Fruit fly (Drosophila melanogaster): ENCODE measurements around the gene CG18273.

Gene CG18273

dm6 chrX:499589-500041, 12.2 kb upstream of the CG18273 start (continued):
- TF ChIP-seq tna (GFP tag; IDR thresholded peaks at IDR 0.05; ENCODE audit: partially characterized antibody) (no peak), CG4707 (GFP tag; optimal IDR thresholded peaks at IDR 0.05) (peak; percentile 97), danr (GFP tag; IDR thresholded peaks at IDR 0.05) (peak; percentile 60; the same call in 1 of the 2 replicates), CG10959 (GFP tag; IDR thresholded peaks at IDR 0.05) (0 out of 2 replicates have a peak, but pooled peaks have one; percentile 9), gsb (GFP tag; IDR thresholded peaks at IDR 0.05) (peak; percentile 75), Lim3 (GFP tag; IDR thresholded peaks at IDR 0.05) (no peak), CG1233 (GFP tag; optimal IDR thresholded peaks at IDR 0.05) (peak; percentile 84), bcd (GFP tag; optimal IDR thresholded peaks at IDR 0.05) (peak; percentile 83), CG7357 (GFP tag; IDR thresholded peaks at IDR 0.05) (peak; percentile 58; the same call in 1 of the 3 replicates), Dp (GFP tag; optimal IDR thresholded peaks at IDR 0.05) (no peak), ranshi (GFP tag; IDR thresholded peaks at IDR 0.05) (peak; percentile 60), gfzf (GFP tag; optimal IDR thresholded peaks at IDR 0.05) (no peak), Bdp1 (GFP tag; optimal IDR thresholded peaks at IDR 0.05) (peak; percentile 28), D19A (tag; optimal IDR thresholded peaks at IDR 0.05) (peak; percentile 72), pzg (GFP tag; optimal IDR thresholded peaks at IDR 0.05) (peak; percentile 2), CG11723 (GFP tag; optimal IDR thresholded peaks at IDR 0.05) (peak; percentile 77), gce (GFP tag; IDR thresholded peaks at IDR 0.05) (peak; percentile 62; the same call in 1 of the 3 replicates), cas (GFP tag; IDR thresholded peaks at IDR 0.05) (peak; percentile 42; the same call in 1 of the 2 replicates), lov (optimal IDR thresholded peaks at IDR 0.05) (no peak), lov (GFP tag; IDR thresholded peaks at IDR 0.05) (no peak), esg (GFP tag; conservative IDR thresholded peaks at IDR 0.05) (peak; percentile 23; the same call in 1 of the 2 replicates), CG33213 (GFP tag; optimal IDR thresholded peaks at IDR 0.05) (peak; percentile 64), NC2β (GFP tag; optimal IDR thresholded peaks at IDR 0.05) (peak; percentile 59), grn (GFP tag; optimal IDR thresholded peaks at IDR 0.05) (peak; percentile 19), Optix (GFP tag; IDR thresholded peaks at IDR 0.05) (0 out of 3 replicates have a peak, but pooled peaks have one; percentile 41), Xbp1 (GFP tag; optimal IDR thresholded peaks at IDR 0.05) (peak; percentile 71), CG5953 (GFP tag; IDR thresholded peaks at IDR 0.05) (no peak), caup (GFP tag; optimal IDR thresholded peaks at IDR 0.05; ENCODE audit: severe bottlenecking) (peak; percentile 88), ci (GFP tag; IDR thresholded peaks at IDR 0.05) (0 out of 3 replicates have a peak, but pooled peaks have one; percentile 29), nerfin-2 (GFP tag; IDR thresholded peaks at IDR 0.05; ENCODE audit: partially characterized antibody) (0 out of 2 replicates have a peak, but pooled peaks have one; percentile 19), ssp (GFP tag; IDR thresholded peaks at IDR 0.05) (no peak; the same call in 1 of the 2 replicates), CG4617 (GFP tag; optimal IDR thresholded peaks at IDR 0.05; ENCODE audit: borderline replicate concordance) (no peak), CG12236 (GFP tag; optimal IDR thresholded peaks at IDR 0.05) (peak; percentile 61), dan (GFP tag; IDR thresholded peaks at IDR 0.05) (no peak), CG9797 (GFP tag; optimal IDR thresholded peaks at IDR 0.05) (no peak), ERR (GFP tag; optimal IDR thresholded peaks at IDR 0.05) (peak; percentile 68), HLH3B (GFP tag; IDR thresholded peaks at IDR 0.05) (peak; percentile 68), dysf (GFP tag; IDR thresholded peaks at IDR 0.05) (peak; percentile 84), CG5245 (GFP tag; optimal IDR thresholded peaks at IDR 0.05) (peak; percentile 17), Hand (GFP tag; optimal IDR thresholded peaks at IDR 0.05) (peak; percentile 90), zen (tag; optimal IDR thresholded peaks at IDR 0.05) (peak; percentile 20), vfl (GFP tag; optimal IDR thresholded peaks at IDR 0.05) (peak; percentile 53), sna (GFP tag; IDR thresholded peaks at IDR 0.05; ENCODE audit: partially characterized antibody) (no peak), CG16863 (GFP tag; optimal IDR thresholded peaks at IDR 0.05) (peak; percentile 70), otp (GFP tag; IDR thresholded peaks at IDR 0.05) (peak; percentile 78), CG17912 (GFP tag; optimal IDR thresholded peaks at IDR 0.05) (peak; percentile 40), CG2875 (GFP tag; optimal IDR thresholded peaks at IDR 0.05) (peak; percentile 73), CG14710 (tag; optimal IDR thresholded peaks at IDR 0.05) (peak; percentile 51), Opbp (GFP tag; IDR thresholded peaks at IDR 0.05; ENCODE audit: partially characterized antibody) (0 out of 3 replicates have a peak, but pooled peaks have one; percentile 8), nau (GFP tag; optimal IDR thresholded peaks at IDR 0.05) (peak; percentile 84)

Data from whole organism, embryonic.